Fruit fly (Drosophila melanogaster): ENCODE results near the gene CG15011.

CG15011 gene

dm6 chr3L:4221226-4221770 lies 37.7 kb downstream of the CG15011 start (continued):
- peak; percentile 27 for TF ChIP-seq CG6276 (GFP tag; optimal IDR thresholded peaks at IDR 0.05)
- no peak for TF ChIP-seq CG9139 (GFP tag; optimal IDR thresholded peaks at IDR 0.05)
- no peak for TF ChIP-seq Ets96B (tag; optimal IDR thresholded peaks at IDR 0.05)
- TF ChIP-seq CG3032 (tag; optimal IDR thresholded peaks at IDR 0.05): no peak
- TF ChIP-seq achi (GFP tag; optimal IDR thresholded peaks at IDR 0.05): no peak
- no peak for TF ChIP-seq CG10631 (GFP tag; optimal IDR thresholded peaks at IDR 0.05)
- peak; percentile 97 for TF ChIP-seq svp (GFP tag)
- TF ChIP-seq fd85E (GFP tag; optimal IDR thresholded peaks at IDR 0.05): no peak
- no peak for TF ChIP-seq CG6163 (GFP tag; IDR thresholded peaks at IDR 0.05)
- no peak for TF ChIP-seq CG34406 (GFP tag; optimal IDR thresholded peaks at IDR 0.05)
- TF ChIP-seq Hr39 (GFP tag; optimal IDR thresholded peaks at IDR 0.05): no peak

dm6 chr3L:4220679-4221078 lies 38.3 kb downstream of the CG15011 start:
- TF ChIP-seq CG16779 (tag; optimal IDR thresholded peaks at IDR 0.05) (no peak), CG6808 (GFP tag; optimal IDR thresholded peaks at IDR 0.05) (no peak), CG34406 (GFP tag; optimal IDR thresholded peaks at IDR 0.05) (no peak), Eip78C (GFP tag) (no peak), vri (GFP tag; optimal IDR thresholded peaks at IDR 0.05) (peak; percentile 77), Sox102F (GFP tag; optimal IDR thresholded peaks at IDR 0.05) (peak; percentile 16), Blimp-1 (GFP tag; optimal IDR thresholded peaks at IDR 0.05) (peak; percentile 41)

dm6 chr3L:4219291-4220228 lies 39.4 kb downstream of the CG15011 start:
- no peak for TF ChIP-seq Eip93F (GFP tag; optimal IDR thresholded peaks at IDR 0.05)
- peak; percentile 63 for TF ChIP-seq fkh (GFP tag; optimal IDR thresholded peaks at IDR 0.05)
- TF ChIP-seq cyc (GFP tag; optimal IDR thresholded peaks at IDR 0.05): no peak
- no peak for TF ChIP-seq CG8119 (GFP tag; IDR thresholded peaks at IDR 0.05)
- no peak for TF ChIP-seq CG3919 (GFP tag; optimal IDR thresholded peaks at IDR 0.05)
- no peak for TF ChIP-seq CG9139 (GFP tag; optimal IDR thresholded peaks at IDR 0.05)
- peak; percentile 42; the same call in 1 of the 3 replicates for TF ChIP-seq eg (GFP tag; IDR thresholded peaks at IDR 0.05)
- TF ChIP-seq Eip78C (GFP tag): peak; percentile 48
- TF ChIP-seq CG6276 (GFP tag; optimal IDR thresholded peaks at IDR 0.05): peak; percentile 1
- TF ChIP-seq CG10631 (GFP tag; optimal IDR thresholded peaks at IDR 0.05): no peak
- no peak for TF ChIP-seq esn (GFP tag; optimal IDR thresholded peaks at IDR 0.05)
- no peak for TF ChIP-seq dsx (GFP tag; optimal IDR thresholded peaks at IDR 0.05; ENCODE audit: poor library complexity, severe bottlenecking)
- peak; percentile 70 for TF ChIP-seq svp (GFP tag)
- TF ChIP-seq Hr38 (GFP tag; optimal IDR thresholded peaks at IDR 0.05): no peak
- no peak for TF ChIP-seq Ets21C (GFP tag; optimal IDR thresholded peaks at IDR 0.05)
- TF ChIP-seq CG6163 (GFP tag; IDR thresholded peaks at IDR 0.05): peak; percentile 62
- TF ChIP-seq CG6808 (GFP tag; optimal IDR thresholded peaks at IDR 0.05): no peak

dm6 chr3L:4215079-4215478 lies 43.9 kb downstream of the CG15011 start, which contains the start of gene Cpr64Ad:
Cpr64Ad (plus strand) TSS chr3L:4215379.
- TF ChIP-seq CG6163 (GFP tag; IDR thresholded peaks at IDR 0.05) (0 out of 3 replicates have a peak, but pooled peaks have one; percentile 10), Hr39 (GFP tag; optimal IDR thresholded peaks at IDR 0.05) (no peak)

dm6 chr3L:4212815-4213214 lies 46.1 kb downstream of the CG15011 start, which contains the start of gene Cpr64Ac:
Cpr64Ac (minus strand) TSS chr3L:4212915.
- no peak for TF ChIP-seq fd85E (GFP tag; optimal IDR thresholded peaks at IDR 0.05)
- no peak for TF ChIP-seq Hr4 (GFP tag; optimal IDR thresholded peaks at IDR 0.05)
- TF ChIP-seq CG11902 (GFP tag; optimal IDR thresholded peaks at IDR 0.05): no peak
- TF ChIP-seq CG10669 (GFP tag; optimal IDR thresholded peaks at IDR 0.05): no peak
- no peak for TF ChIP-seq CG32006 (GFP tag; optimal IDR thresholded peaks at IDR 0.05)
